Fruit fly (Drosophila melanogaster) whole organism, embryonic: ENCODE results near the gene ATP7.
A peak's percentile ranks its signal among the peaks of the same experiment; 100 is the strongest.

Experiments
- CG11723 ChIP-seq: fragments of 200-800 bp; sonication (Bioruptor generic); optimal IDR thresholded peaks from 2 replicates; lab custom pipeline; 2017; ENCODE audit warnings: missing biosample characterization, mild to moderate bottlenecking, missing genetic modification characterization
- CG1647 ChIP-seq: fragments of 200-800 bp; sonication (Bioruptor generic); optimal IDR thresholded peaks from 3 replicates; lab custom pipeline; 2016; ENCODE audit warnings: missing biosample characterization, missing genetic modification characterization
- CG2678 ChIP-seq: fragments of 200-800 bp; sonication (Bioruptor generic); optimal IDR thresholded peaks from 3 replicates; lab custom pipeline; 2019; ENCODE audit warnings: missing biosample characterization, mild to moderate bottlenecking, missing genetic modification characterization, moderate library complexity
- CG3407 ChIP-seq: fragments of 200-800 bp; sonication (Bioruptor generic); optimal IDR thresholded peaks from 2 replicates; lab custom pipeline; 2018; ENCODE audit warnings: missing biosample characterization, mild to moderate bottlenecking, missing genetic modification characterization
- Fer3 ChIP-seq: fragments of 200-800 bp; sonication (Bioruptor generic); optimal IDR thresholded peaks from 2 replicates; lab custom pipeline; 2018; ENCODE audit warnings: missing biosample characterization, mild to moderate bottlenecking, missing genetic modification characterization, moderate library complexity
- Opbp ChIP-seq: fragments of 200-800 bp; sonication (Bioruptor generic); IDR thresholded peaks from 3 replicates; pipeline ENCODE4 v1.3.6; 2022; ENCODE audit warnings: missing biosample characterization, missing genetic modification characterization; ENCODE audit not compliant: partially characterized antibody
- cas ChIP-seq: fragments of 200-800 bp; sonication (Bioruptor generic); IDR thresholded peaks from 2 replicates; pipeline ENCODE4 v1.3.6; 2022; ENCODE audit warnings: missing biosample characterization, missing genetic modification characterization
- corto ChIP-seq: fragments of 200-800 bp; sonication (Bioruptor generic); optimal IDR thresholded peaks from 2 replicates; lab custom pipeline; 2016; ENCODE audit warnings: missing biosample characterization, mild to moderate bottlenecking, missing genetic modification characterization, moderate library complexity
- gt ChIP-seq: fragments of 200-800 bp; sonication (Bioruptor generic); IDR thresholded peaks from 2 replicates; pipeline ENCODE4 v1.3.6; 2022; ENCODE audit warnings: missing biosample characterization, missing genetic modification characterization
- knrl ChIP-seq: fragments of 200-800 bp; sonication (Bioruptor generic); IDR thresholded peaks from 3 replicates; pipeline ENCODE4 v1.3.6; 2022; ENCODE audit warnings: missing biosample characterization, missing genetic modification characterization; ENCODE audit not compliant: partially characterized antibody
- phol ChIP-seq: fragments of 200-800 bp; sonication (Bioruptor generic); optimal IDR thresholded peaks from 3 replicates; lab custom pipeline; 2018; ENCODE audit warnings: missing biosample characterization, mild to moderate bottlenecking, missing genetic modification characterization, moderate library complexity
- salm ChIP-seq: fragments of 200-800 bp; sonication (Bioruptor generic); optimal IDR thresholded peaks from 2 replicates; lab custom pipeline; 2018; ENCODE audit warnings: missing biosample characterization, mild to moderate bottlenecking, missing genetic modification characterization
- sd ChIP-seq: fragments of 200-800 bp; sonication (Bioruptor generic); optimal IDR thresholded peaks from 3 replicates; lab custom pipeline; 2018; ENCODE audit warnings: missing biosample characterization, mild to moderate bottlenecking, missing genetic modification characterization, moderate library complexity

- TF ChIP-seq Opbp (GFP tag; lab: Robert Waterston, UW) (peak; percentile 53; the same call in 1 of the 3 replicates), CG11723 (GFP tag; lab: Kevin White, UChicago) (no peak), CG2678 (tag; lab: Kevin White, UChicago) (no peak), cas (GFP tag; lab: Robert Waterston, UW) (no peak), phol (tag; lab: Kevin White, UChicago) (peak; percentile 10), knrl (GFP tag; lab: Robert Waterston, UW) (peak; percentile 62; the same call in 2 of the 3 replicates), CG3407 (GFP tag; lab: Kevin White, UChicago) (no peak), sd (no peak), salm (tag; lab: Kevin White, UChicago) (no peak), gt (GFP tag; lab: Robert Waterston, UW) (no peak), Fer3 (tag; lab: Kevin White, UChicago) (no peak), corto (GFP tag; lab: Kevin White, UChicago) (no peak), CG1647 (no peak)
Measured at dm6 chrX:11868866-11869265, 14.0 kb downstream of the ATP7 start, which contains the start of the genes Nrd1 and CG1847.
